Worm (Caenorhabditis elegans) whole organism, L2 larva: ENCODE results near the gene C25H3.16.

ENCODE experiments used
- C34F6.9 ChIP-seq: fragments of 150-350 bp; optimal IDR thresholded peaks from 2 replicates; lab custom pipeline; 2014; ENCODE audit warnings: missing biosample characterization, missing genetic modification characterization
- F13H6.1 ChIP-seq: sonication (generic microtip); optimal IDR thresholded peaks from 2 replicates; lab custom pipeline; 2016; ENCODE audit warnings: missing genetic modification characterization, missing compliant biosample characterization
- R02D3.7 ChIP-seq: fragments of 150-350 bp; optimal IDR thresholded peaks from 2 replicates; lab custom pipeline; 2014; ENCODE audit warnings: missing biosample characterization, missing genetic modification characterization
- ZK546.5 ChIP-seq: sonication (generic microtip); optimal IDR thresholded peaks from 2 replicates; lab custom pipeline; 2017; ENCODE audit warnings: missing biosample characterization, missing genetic modification characterization
- alr-1 ChIP-seq: fragments of 150-350 bp; optimal IDR thresholded peaks from 2 replicates; lab custom pipeline; 2014; ENCODE audit warnings: missing biosample characterization, missing genetic modification characterization
- aly-2 ChIP-seq: fragments of 150-350 bp; optimal IDR thresholded peaks from 2 replicates; lab custom pipeline; 2014; ENCODE audit warnings: missing biosample characterization, missing genetic modification characterization
- ama-1 ChIP-seq: fragments of 150-350 bp; optimal IDR thresholded peaks from 2 replicates; lab custom pipeline; 2018; ENCODE audit warnings: inconsistent platforms
- blmp-1 ChIP-seq: sonication (generic microtip); optimal IDR thresholded peaks from 2 replicates; lab custom pipeline; 2017; ENCODE audit warnings: missing genetic modification characterization, mild to moderate bottlenecking, missing compliant biosample characterization, antibody characterized with exemption, moderate library complexity; ENCODE audit not compliant: insufficient read depth
- ceh-16 ChIP-seq: fragments of 150-350 bp; optimal IDR thresholded peaks from 2 replicates; lab custom pipeline; 2014; ENCODE audit warnings: missing biosample characterization, missing genetic modification characterization
- ceh-82 ChIP-seq: fragments of 150-350 bp; optimal IDR thresholded peaks from 2 replicates; lab custom pipeline; 2014; ENCODE audit warnings: missing biosample characterization, missing genetic modification characterization
- crh-2 ChIP-seq: sonication (generic microtip); optimal IDR thresholded peaks from 2 replicates; lab custom pipeline; 2017; ENCODE audit warnings: missing biosample characterization, missing genetic modification characterization
- dmd-4 ChIP-seq: sonication (generic microtip); optimal IDR thresholded peaks from 2 replicates; lab custom pipeline; 2017; ENCODE audit warnings: missing biosample characterization, missing genetic modification characterization
- egl-27 ChIP-seq: sonication (generic microtip); optimal IDR thresholded peaks from 3 replicates; lab custom pipeline; 2017; ENCODE audit warnings: missing biosample characterization, missing genetic modification reagents, missing genetic modification characterization
- elt-3 ChIP-seq: sonication (generic microtip); optimal IDR thresholded peaks from 2 replicates; lab custom pipeline; 2017; ENCODE audit warnings: missing biosample characterization, missing genetic modification characterization
- gmeb-1 ChIP-seq: fragments of 150-350 bp; optimal IDR thresholded peaks from 2 replicates; lab custom pipeline; 2014; ENCODE audit warnings: missing biosample characterization, missing genetic modification characterization
- lin-11 ChIP-seq: fragments of 150-350 bp; sonication (generic microtip); optimal IDR thresholded peaks from 2 replicates; lab custom pipeline; 2014; ENCODE audit warnings: missing biosample characterization, missing genetic modification characterization, inconsistent platforms, mixed read lengths
- lin-13 ChIP-seq: fragments of 150-350 bp; optimal IDR thresholded peaks from 2 replicates; lab custom pipeline; 2014; ENCODE audit warnings: missing biosample characterization, missing genetic modification reagents, missing genetic modification characterization
- lin-39 ChIP-seq: fragments of 150-350 bp; optimal IDR thresholded peaks from 2 replicates; lab custom pipeline; 2014; ENCODE audit warnings: missing biosample characterization, missing genetic modification reagents, missing genetic modification characterization
- lsy-2 ChIP-seq, 2 experiments: fragments of 150-350 bp in 1 of 2; sonication (generic microtip) in 1 of 2; optimal IDR thresholded peaks; 2 replicates each; lab custom pipeline; 2014 to 2017; ENCODE audit warnings: missing biosample characterization in 2 of 2, missing genetic modification characterization in 2 of 2
- mab-5 ChIP-seq: fragments of 150-350 bp; optimal IDR thresholded peaks from 2 replicates; lab custom pipeline; 2014; ENCODE audit warnings: missing biosample characterization, missing genetic modification characterization
- mdl-1 ChIP-seq, 2 experiments: fragments of 150-350 bp in 1 of 2; sonication (generic microtip) in 1 of 2; optimal IDR thresholded peaks; 2 replicates each; lab custom pipeline; 2017; ENCODE audit warnings: missing biosample characterization in 2 of 2, missing genetic modification characterization in 2 of 2
- nhr-10 ChIP-seq: sonication (generic microtip); optimal IDR thresholded peaks from 2 replicates; lab custom pipeline; 2017; ENCODE audit warnings: missing biosample characterization, missing genetic modification characterization
- nhr-11 ChIP-seq: fragments of 150-350 bp; optimal IDR thresholded peaks from 2 replicates; lab custom pipeline; 2014; ENCODE audit warnings: missing biosample characterization, missing genetic modification characterization
- nhr-12 ChIP-seq: fragments of 150-350 bp; optimal IDR thresholded peaks from 2 replicates; lab custom pipeline; 2014; ENCODE audit warnings: missing biosample characterization, missing genetic modification characterization
- nhr-129 ChIP-seq: fragments of 150-350 bp; optimal IDR thresholded peaks from 2 replicates; lab custom pipeline; 2014; ENCODE audit warnings: missing biosample characterization, missing genetic modification characterization
- nhr-21 ChIP-seq: fragments of 150-350 bp; optimal IDR thresholded peaks from 2 replicates; lab custom pipeline; 2014; ENCODE audit warnings: missing biosample characterization, missing genetic modification characterization
- nhr-23 ChIP-seq: fragments of 150-350 bp; optimal IDR thresholded peaks from 2 replicates; lab custom pipeline; 2014; ENCODE audit warnings: missing biosample characterization, missing genetic modification reagents, missing genetic modification characterization
- nhr-237 ChIP-seq: fragments of 150-350 bp; optimal IDR thresholded peaks from 2 replicates; lab custom pipeline; 2014; ENCODE audit warnings: missing biosample characterization, missing genetic modification characterization
- nhr-6 ChIP-seq: fragments of 150-350 bp; optimal IDR thresholded peaks from 2 replicates; lab custom pipeline; 2014; ENCODE audit warnings: missing biosample characterization, missing genetic modification characterization
- sem-4 ChIP-seq: fragments of 150-350 bp; optimal IDR thresholded peaks from 2 replicates; lab custom pipeline; 2014; ENCODE audit warnings: missing biosample characterization, missing genetic modification reagents, missing genetic modification characterization
- skn-1 ChIP-seq: sonication (generic microtip); optimal IDR thresholded peaks from 2 replicates; lab custom pipeline; 2017; ENCODE audit warnings: missing biosample characterization, missing genetic modification characterization
- sma-3 ChIP-seq: sonication (generic microtip); optimal IDR thresholded peaks from 2 replicates; lab custom pipeline; 2016; ENCODE audit warnings: missing genetic modification reagents, missing genetic modification characterization, missing compliant biosample characterization
- snpc-4 ChIP-seq: fragments of 150-350 bp; optimal IDR thresholded peaks from 2 replicates; lab custom pipeline; 2014; ENCODE audit warnings: missing biosample characterization, missing genetic modification characterization
- unc-39 ChIP-seq: fragments of 150-350 bp; optimal IDR thresholded peaks from 2 replicates; lab custom pipeline; 2014; ENCODE audit warnings: missing biosample characterization, missing genetic modification characterization
- unc-55 ChIP-seq: fragments of 150-350 bp; sonication (generic microtip); optimal IDR thresholded peaks from 3 replicates; lab custom pipeline; 2014; ENCODE audit warnings: missing biosample characterization, missing genetic modification reagents, missing genetic modification characterization
- unc-62 ChIP-seq: fragments of 150-350 bp; optimal IDR thresholded peaks from 2 replicates; lab custom pipeline; 2014; ENCODE audit warnings: missing biosample characterization, missing genetic modification reagents, missing genetic modification characterization
- zag-1 ChIP-seq: fragments of 150-350 bp; optimal IDR thresholded peaks from 2 replicates; lab custom pipeline; 2014; ENCODE audit warnings: missing biosample characterization, missing genetic modification characterization
- ztf-11 ChIP-seq: sonication (generic microtip); optimal IDR thresholded peaks from 2 replicates; lab custom pipeline; 2017; ENCODE audit warnings: missing biosample characterization, missing genetic modification characterization
- ztf-4 ChIP-seq: fragments of 150-350 bp; optimal IDR thresholded peaks from 2 replicates; lab custom pipeline; 2014; ENCODE audit warnings: missing biosample characterization, missing genetic modification characterization

Gene C25H3.16

ce11 chrII:5652334-5652733, 13.8 kb upstream of the C25H3.16 start, which contains the start of gene bli-2:
Gene bli-2 (minus strand): TSS chrII:5652434.
- TF ChIP-seq ztf-11 (tag; lab: Kevin White, UChicago) (no peak), lsy-2 (tag; optimal IDR thresholded peaks at IDR 0.05; lab: Kevin White, UChicago) (no peak), snpc-4 (tag; lab: Kevin White, UChicago) (no peak), nhr-11 (tag; lab: Kevin White, UChicago) (no peak), crh-2 (tag; lab: Kevin White, UChicago) (no peak), egl-27 (no peak), blmp-1 (tag; lab: Kevin White, UChicago) (no peak), skn-1 (no peak), mdl-1 (tag; optimal IDR thresholded peaks at IDR 0.05; lab: Kevin White, UChicago) (no peak)
- TF ChIP-seq, all 48 proteins: peak for 0

- no peak for TF ChIP-seq alr-1 (tag; lab: Kevin White, UChicago)
- no peak for TF ChIP-seq unc-62 (GFP tag; lab: Kevin White, UChicago)
- no peak for TF ChIP-seq nhr-23
- TF ChIP-seq zag-1 (tag; lab: Kevin White, UChicago) = no peak
- no peak for TF ChIP-seq nhr-12
- no peak for TF ChIP-seq crh-2 (tag; lab: Kevin White, UChicago)
- TF ChIP-seq lsy-2 (tag; optimal IDR thresholded peaks at IDR 0.05; lab: Kevin White, UChicago) = no peak
- no peak for TF ChIP-seq lin-13
- no peak for TF ChIP-seq ceh-16
- no peak for TF ChIP-seq C34F6.9
- no peak for TF ChIP-seq R02D3.7 (tag; lab: Kevin White, UChicago)
- no peak for TF ChIP-seq ztf-4 (tag; lab: Kevin White, UChicago)
- TF ChIP-seq, all 48 proteins: peak for 0
Measured at ce11 chrII:5654215-5654614, 11.9 kb upstream of the C25H3.16 start, which contains the start of gene F59E12.1. Gene F59E12.1 (plus strand): TSS chrII:5654515.

- TF ChIP-seq elt-3 (tag; lab: Kevin White, UChicago) (no peak), mdl-1 (tag; optimal IDR thresholded peaks at IDR 0.05; lab: Kevin White, UChicago) (no peak), crh-2 (tag; lab: Kevin White, UChicago) (no peak), nhr-237 (no peak), nhr-11 (tag; lab: Kevin White, UChicago) (no peak), ceh-16 (no peak), egl-27 (no peak), lin-11 (tag; lab: Kevin White, UChicago) (no peak), mab-5 (tag; lab: Kevin White, UChicago) (no peak), ama-1 (no peak), nhr-129 (no peak), gmeb-1 (no peak), nhr-6 (tag; lab: Kevin White, UChicago) (no peak), nhr-10 (tag; lab: Kevin White, UChicago) (no peak), lsy-2 (tag; optimal IDR thresholded peaks at IDR 0.05; lab: Kevin White, UChicago) (no peak)
Measured at ce11 chrII:5659675-5660074, 6.4 kb upstream of the C25H3.16 start, which contains the start of gene fut-3. Gene fut-3 (minus strand): TSS chrII:5659775.

ce11 chrII:5660155-5660554, 5.9 kb upstream of the C25H3.16 start:
- TF ChIP-seq nhr-129 = no peak
- TF ChIP-seq unc-39 = no peak
- no peak for TF ChIP-seq lsy-2 (tag; optimal IDR thresholded peaks at IDR 0.05; lab: Kevin White, UChicago)
- no peak for TF ChIP-seq nhr-6 (tag; lab: Kevin White, UChicago)
- no peak for TF ChIP-seq C34F6.9
- TF ChIP-seq gmeb-1 = no peak
- TF ChIP-seq skn-1 = no peak
- no peak for TF ChIP-seq nhr-23
- no peak for TF ChIP-seq dmd-4 (tag; lab: Kevin White, UChicago)

- TF ChIP-seq crh-2 (tag; lab: Kevin White, UChicago) (peak; percentile 80), C34F6.9 (peak; percentile 50), nhr-21 (peak; percentile 78), zag-1 (tag; lab: Kevin White, UChicago) (peak; percentile 61), mdl-1 (tag; optimal IDR thresholded peaks at IDR 0.05; lab: Kevin White, UChicago) (peak; percentile 57 to 73), ceh-82 (tag; lab: Kevin White, UChicago) (peak; percentile 9), F13H6.1 (peak; percentile 85), unc-55 (GFP tag; lab: Kevin White, UChicago) (peak; percentile 78), ceh-16 (peak; percentile 81), lsy-2 (tag; optimal IDR thresholded peaks at IDR 0.05; lab: Kevin White, UChicago) (peak; percentile 78 to 88), gmeb-1 (peak; percentile 57), ztf-11 (tag; lab: Kevin White, UChicago) (no peak), unc-62 (GFP tag; lab: Kevin White, UChicago) (no peak), nhr-10 (tag; lab: Kevin White, UChicago) (peak; percentile 72), aly-2 (tag; lab: Kevin White, UChicago) (no peak), lin-39 (tag; lab: Kevin White, UChicago) (no peak), skn-1 (no peak), R02D3.7 (tag; lab: Kevin White, UChicago) (no peak), ztf-4 (tag; lab: Kevin White, UChicago) (peak; percentile 73), sem-4 (tag; lab: Kevin White, UChicago) (peak; percentile 67), ZK546.5 (tag; lab: Kevin White, UChicago) (peak; percentile 3), nhr-129 (peak; percentile 62), nhr-237 (peak; percentile 54), sma-3 (GFP tag; lab: Kevin White, UChicago) (peak; percentile 81), ama-1 (peak; percentile 100), nhr-6 (tag; lab: Kevin White, UChicago) (peak; percentile 68), egl-27 (peak; percentile 81), alr-1 (tag; lab: Kevin White, UChicago) (no peak)
Measured at ce11 chrII:5660736-5661734, 5.1 kb upstream of the C25H3.16 start, which contains the start of the genes ift-43 and mdt-26. Gene ift-43 (minus strand): TSS chrII:5660786. Gene mdt-26 (plus strand): TSS chrII:5661181.
